Worm (Caenorhabditis elegans): ENCODE data around the gene ZC116.1.

- no peak for TF ChIP-seq ama-1 (optimal IDR thresholded peaks at IDR 0.05)
- TF ChIP-seq nhr-90 (tag; optimal IDR thresholded peaks at IDR 0.05; ENCODE audit: poor library complexity): peak; percentile 91
- TF ChIP-seq unc-130 (tag; optimal IDR thresholded peaks at IDR 0.05): peak; percentile 88
These were observed 25.6 kb downstream of the ZC116.1 start for ce11 chrV:12635218-12635617.

Measured in whole organism, L1 larva.